Worm (Caenorhabditis elegans): ENCODE data around the gene rps-29.

Gene rps-29

ce11 chrIII:783254-783753 lies 10.8 kb upstream of the rps-29 start, which contains the start of the genes dagl-2 and ppm-1.G (continued):
- TF ChIP-seq lin-54 (GFP tag; optimal IDR thresholded peaks at IDR 0.05) (peak; percentile 53), him-1 (tag; optimal IDR thresholded peaks at IDR 0.05) (no peak), attf-5 (GFP tag; optimal IDR thresholded peaks at IDR 0.05) (peak; percentile 97), nhr-80 (tag; optimal IDR thresholded peaks at IDR 0.05) (peak; percentile 28), F55B11.4 (tag; optimal IDR thresholded peaks at IDR 0.05; ENCODE audit: borderline replicate concordance, insufficient read depth) (no peak), aptf-2 (GFP tag; conservative IDR thresholded peaks at IDR 0.05) (peak; percentile 62; the same call in 1 of the 2 replicates), let-526 (GFP tag; IDR thresholded peaks at IDR 0.05) (no peak), B0035.1 (tag; optimal IDR thresholded peaks at IDR 0.05) (no peak), B0019.2 (GFP tag; conservative IDR thresholded peaks at IDR 0.05) (no peak), Y79H2A.3 (GFP tag; conservative IDR thresholded peaks at IDR 0.05) (no peak), rec-8 (tag; optimal IDR thresholded peaks at IDR 0.05) (peak in 1 of 2 experiments; percentile 3)

ce11 chrIII:789604-790003 lies 4.5 kb upstream of the rps-29 start:
- TF ChIP-seq ztf-25 (GFP tag; IDR thresholded peaks at IDR 0.05) = no peak
- 0 out of 2 replicates have a peak, but pooled peaks have one; percentile 38 for TF ChIP-seq F39B2.1 (GFP tag; IDR thresholded peaks at IDR 0.05)

ce11 chrIII:790591-790990 lies 3.5 kb upstream of the rps-29 start:
- TF ChIP-seq F57A8.1 (GFP tag; optimal IDR thresholded peaks at IDR 0.05) (no peak), attf-3 (GFP tag; conservative IDR thresholded peaks at IDR 0.05) (no peak), ama-1 (optimal IDR thresholded peaks at IDR 0.05) (no peak), ama-1 (GFP tag; optimal IDR thresholded peaks at IDR 0.05) (no peak), ceh-27 (GFP tag; optimal IDR thresholded peaks at IDR 0.05) (no peak), mcd-1 (GFP tag; IDR thresholded peaks at IDR 0.05) (no peak)

ce11 chrIII:793595-793994 lies 505 bp upstream of the rps-29 start, which contains the start of gene snt-2:
Gene snt-2, minus strand, starts transcription at chrIII:793733.
- no peak for TF ChIP-seq nfya-1 (tag; optimal IDR thresholded peaks at IDR 0.05; ENCODE audit: borderline replicate concordance, insufficient read depth)
- TF ChIP-seq athp-1 (tag; optimal IDR thresholded peaks at IDR 0.05) = no peak
- no peak for TF ChIP-seq zim-3 (tag; optimal IDR thresholded peaks at IDR 0.05)
- TF ChIP-seq dox-1 (GFP tag; IDR thresholded peaks at IDR 0.05) = peak; percentile 83
- TF ChIP-seq Y53G8AR.9 (GFP tag; conservative IDR thresholded peaks at IDR 0.05) = no peak
- peak; percentile 75 for TF ChIP-seq zfh-2 (GFP tag; conservative IDR thresholded peaks at IDR 0.05)
- TF ChIP-seq lin-35 (GFP tag; optimal IDR thresholded peaks at IDR 0.05) = peak in 1 of 3 experiments; percentile 55
- TF ChIP-seq sdz-38 (tag; optimal IDR thresholded peaks at IDR 0.05) = no peak
- TF ChIP-seq ztf-25 (GFP tag; IDR thresholded peaks at IDR 0.05) = no peak
- TF ChIP-seq Y95B8A.8 (GFP tag; IDR thresholded peaks at IDR 0.05) = no peak
- TF ChIP-seq ceh-40 (GFP tag; IDR thresholded peaks at IDR 0.05) = no peak
- no peak for TF ChIP-seq T26A5.8 (tag; optimal IDR thresholded peaks at IDR 0.05)
- no peak for TF ChIP-seq unc-130 (GFP tag; optimal IDR thresholded peaks at IDR 0.05)
- no peak for TF ChIP-seq fkh-3 (tag; optimal IDR thresholded peaks at IDR 0.05)
- peak; percentile 51 for TF ChIP-seq B0336.3 (GFP tag; IDR thresholded peaks at IDR 0.05)
- TF ChIP-seq lin-40 (tag; optimal IDR thresholded peaks at IDR 0.05) = peak; percentile 47
- peak; percentile 69 for TF ChIP-seq snpc-1.3 (tag; optimal IDR thresholded peaks at IDR 0.05; ENCODE audit: insufficient read depth)
- peak; percentile 33 for TF ChIP-seq K12H6.12 (tag; optimal IDR thresholded peaks at IDR 0.05)
- no peak for TF ChIP-seq snpc-1.1 (tag; optimal IDR thresholded peaks at IDR 0.05; ENCODE audit: insufficient read depth)
- no peak for TF ChIP-seq repo-1 (tag; optimal IDR thresholded peaks at IDR 0.05)
- no peak for TF ChIP-seq F22D6.2 (tag; optimal IDR thresholded peaks at IDR 0.05)
- peak; percentile 73 for TF ChIP-seq pbrm-1 (GFP tag; IDR thresholded peaks at IDR 0.05)
- TF ChIP-seq madf-3 (GFP tag; IDR thresholded peaks at IDR 0.05) = no peak
- TF ChIP-seq mcd-1 (GFP tag; IDR thresholded peaks at IDR 0.05) = peak; percentile 80
- TF ChIP-seq somi-1 (GFP tag; optimal IDR thresholded peaks at IDR 0.05) = no peak
- TF ChIP-seq madf-6 (GFP tag; IDR thresholded peaks at IDR 0.05) = peak; percentile 62
- TF ChIP-seq nhr-80 (tag; optimal IDR thresholded peaks at IDR 0.05) = peak; percentile 41
- TF ChIP-seq C17E4.6 (GFP tag; IDR thresholded peaks at IDR 0.05) = no peak

Measured in whole organism, young adult.